Comparison of ENCODE assay signal across 2 fruit fly cellular contexts in genomic region chr3R:8058984-8059383, dm6.
A peak's percentile ranks its signal among the peaks of the same experiment; 100 is the strongest.
TF ChIP-seq lines count a peak whose summit lies in the region.

Gene mAChR-B, plus strand, starts transcription at chr3R:8059284.

- TF ChIP-seq CTCF in whole organism, embryonic (GFP tag; optimal IDR thresholded peaks at IDR 0.05; lab: Kevin White, UChicago): no peak

TF ChIP-seq in whole organism, embryonic, 481 proteins besides CTCF, POLR2A, EP300 and RAD21:
- TF ChIP-seq CG8290 (GFP tag; optimal IDR thresholded peaks at IDR 0.05; lab: Kevin White, UChicago) (no peak), CG8290 (tag; optimal IDR thresholded peaks at IDR 0.05; lab: Kevin White, UChicago) (no peak), scrt (GFP tag; optimal IDR thresholded peaks at IDR 0.05; lab: Kevin White, UChicago) (peak; percentile 0), CG6272 (GFP tag; IDR thresholded peaks at IDR 0.05; lab: Robert Waterston, UW) (0 out of 2 replicates have a peak, but pooled peaks have one; percentile 21), chinmo (GFP tag; IDR thresholded peaks at IDR 0.05; lab: Robert Waterston, UW; ENCODE audit: partially characterized antibody) (0 out of 4 replicates have a peak, but pooled peaks have one; percentile 23), Deaf1 (tag; optimal IDR thresholded peaks at IDR 0.05; lab: Kevin White, UChicago) (peak; percentile 90)

TF ChIP-seq in whole organism, prepupa, 60 proteins besides CTCF, POLR2A, EP300 and RAD21:
- TF ChIP-seq CG6163 (GFP tag; IDR thresholded peaks at IDR 0.05; lab: Robert Waterston, UW): 0 out of 3 replicates have a peak, but pooled peaks have one; percentile 9
- no peak for TF ChIP-seq CG3919 (GFP tag; optimal IDR thresholded peaks at IDR 0.05; lab: Kevin White, UChicago)
- TF ChIP-seq CG9139 (GFP tag; optimal IDR thresholded peaks at IDR 0.05; lab: Kevin White, UChicago): no peak
